Worm (Caenorhabditis elegans) whole organism, young adult: ENCODE results near the gene F22B7.9.
A peak's percentile ranks its signal among the peaks of the same experiment; 100 is the strongest.

Experiments used
- B0019.2 ChIP-seq: fragments of 200-800 bp; sonication (Bioruptor generic); conservative IDR thresholded peaks from 2 replicates; pipeline ENCODE4 v1.3.6; 2022; ENCODE audit warnings: missing genetic modification reagents, missing genetic modification characterization, missing compliant biosample characterization
- B0035.1 ChIP-seq: sonication (generic microtip); optimal IDR thresholded peaks from 2 replicates; lab custom pipeline; 2016; ENCODE audit warnings: missing genetic modification characterization, mild to moderate bottlenecking, missing compliant biosample characterization, missing genotype, missing genetic modification reagents
- F37B4.10 ChIP-seq: fragments of 200-800 bp; sonication (Bioruptor generic); IDR thresholded peaks from 2 replicates; pipeline ENCODE4 v1.3.6; 2022; ENCODE audit warnings: missing genetic modification characterization, missing compliant biosample characterization
- F52B5.7 ChIP-seq: sonication (generic microtip); optimal IDR thresholded peaks from 2 replicates; lab custom pipeline; 2016; ENCODE audit warnings: mild to moderate bottlenecking, missing genetic modification characterization, missing compliant biosample characterization
- T07F8.4 ChIP-seq: sonication (generic microtip); optimal IDR thresholded peaks from 2 replicates; lab custom pipeline; 2016; ENCODE audit warnings: mild to moderate bottlenecking, missing genetic modification characterization, moderate library complexity, missing compliant biosample characterization
- Y67H2A.10 ChIP-seq: fragments of 200-800 bp; sonication (Bioruptor generic); conservative IDR thresholded peaks from 2 replicates; pipeline ENCODE4 v1.3.6; 2022; ENCODE audit warnings: missing genetic modification reagents, missing genetic modification characterization, missing compliant biosample characterization
- Y79H2A.3 ChIP-seq: fragments of 200-800 bp; sonication (Bioruptor generic); conservative IDR thresholded peaks from 2 replicates; pipeline ENCODE4 v1.3.6; 2022; ENCODE audit warnings: missing genetic modification reagents, missing genetic modification characterization, missing compliant biosample characterization
- ama-1 ChIP-seq, 3 experiments: fragments of 150-350 bp in 1 of 3; sonication (generic microtip) in 2 of 3; optimal IDR thresholded peaks; 2 replicates each; lab custom pipeline; 2014 to 2018; ENCODE audit warnings: missing biosample characterization in 2 of 3, missing genetic modification characterization in 2 of 3, missing genetic modification reagents in 2 of 3
- aptf-2 ChIP-seq: fragments of 200-800 bp; sonication (Bioruptor generic); conservative IDR thresholded peaks from 2 replicates; pipeline ENCODE4 v1.3.6; 2022; ENCODE audit warnings: missing genetic modification reagents, missing genetic modification characterization, missing compliant biosample characterization
- attf-5 ChIP-seq: fragments of 200-800 bp; sonication (Bioruptor generic); optimal IDR thresholded peaks from 2 replicates; lab custom pipeline; 2018; ENCODE audit warnings: mild to moderate bottlenecking, missing genetic modification characterization, missing compliant biosample characterization
- ccch-3 ChIP-seq: fragments of 200-800 bp; sonication (Bioruptor generic); optimal IDR thresholded peaks from 2 replicates; lab custom pipeline; 2018; ENCODE audit warnings: mild to moderate bottlenecking, missing genetic modification characterization, missing compliant biosample characterization
- cebp-1 ChIP-seq, 2 experiments: fragments of 200-800 bp in 1 of 2; sonication (Bioruptor generic) in 1 of 2; sonication (generic microtip) in 1 of 2; IDR thresholded peaks in 1 of 2; optimal IDR thresholded peaks in 1 of 2; 2 replicates each; pipeline versions ENCODE4 v1.3.6 to Lab custom; 2017 to 2022; ENCODE audit warnings: missing compliant biosample characterization in 2 of 2, missing genetic modification characterization in 2 of 2, mild to moderate bottlenecking in 1 of 2, missing genetic modification reagents in 1 of 2, moderate library complexity in 1 of 2
- cebp-2 ChIP-seq: fragments of 200-800 bp; sonication (Bioruptor generic); IDR thresholded peaks from 2 replicates; pipeline ENCODE4 v1.3.6; 2022; ENCODE audit warnings: missing genetic modification characterization, missing compliant biosample characterization
- ets-4 ChIP-seq: fragments of 200-800 bp; sonication (Bioruptor generic); optimal IDR thresholded peaks from 2 replicates; lab custom pipeline; 2018; ENCODE audit warnings: mild to moderate bottlenecking, missing genetic modification characterization, missing compliant biosample characterization
- fkh-3 ChIP-seq: sonication (generic microtip); optimal IDR thresholded peaks from 2 replicates; lab custom pipeline; 2016; ENCODE audit warnings: mild to moderate bottlenecking, missing genetic modification characterization, missing compliant biosample characterization
- hlh-12 ChIP-seq: sonication (generic microtip); optimal IDR thresholded peaks from 2 replicates; lab custom pipeline; 2016; ENCODE audit warnings: missing genetic modification characterization, missing compliant biosample characterization
- hlh-26 ChIP-seq: fragments of 200-800 bp; sonication (Bioruptor generic); conservative IDR thresholded peaks from 2 replicates; pipeline ENCODE4 v1.3.6; 2022; ENCODE audit warnings: missing genetic modification reagents, missing genetic modification characterization, missing compliant biosample characterization
- hmg-1.2 ChIP-seq: fragments of 200-800 bp; sonication (Bioruptor generic); IDR thresholded peaks from 2 replicates; pipeline ENCODE4 v1.3.6; 2022; ENCODE audit warnings: missing genetic modification reagents, missing genetic modification characterization, missing compliant biosample characterization
- let-607 ChIP-seq, 2 experiments: fragments of 200-800 bp in 1 of 2; sonication (Bioruptor generic) in 1 of 2; sonication (generic microtip) in 1 of 2; optimal IDR thresholded peaks; 2 replicates each; lab custom pipeline; 2016 to 2018; ENCODE audit warnings: mild to moderate bottlenecking in 2 of 2, missing compliant biosample characterization in 2 of 2, missing genetic modification characterization in 2 of 2, moderate library complexity in 2 of 2, missing genotype in 1 of 2
- lin-26 ChIP-seq: fragments of 200-800 bp; sonication (Bioruptor generic); IDR thresholded peaks from 2 replicates; pipeline ENCODE4 v1.3.6; 2022; ENCODE audit warnings: missing genetic modification reagents, missing genetic modification characterization, missing compliant biosample characterization
- lin-35 ChIP-seq, 3 experiments: fragments of 150-350 bp in 2 of 3; sonication (generic microtip) in 1 of 3; optimal IDR thresholded peaks; 2 replicates each; lab custom pipeline; 2014 to 2018; ENCODE audit warnings: missing biosample characterization in 3 of 3, missing genetic modification characterization in 3 of 3, missing genetic modification reagents in 3 of 3
- lin-40 ChIP-seq: sonication (generic microtip); optimal IDR thresholded peaks from 2 replicates; lab custom pipeline; 2016; ENCODE audit warnings: missing genetic modification characterization, mild to moderate bottlenecking, missing compliant biosample characterization, missing genotype, missing genetic modification reagents
- nfyb-1 ChIP-seq: fragments of 200-800 bp; sonication (Bioruptor generic); IDR thresholded peaks from 2 replicates; pipeline ENCODE4 v1.3.6; 2022; ENCODE audit warnings: missing genetic modification reagents, missing genetic modification characterization, missing compliant biosample characterization
- nhr-120 ChIP-seq: fragments of 200-800 bp; sonication (Bioruptor generic); IDR thresholded peaks from 2 replicates; pipeline ENCODE4 v1.3.6; 2022; ENCODE audit warnings: missing genetic modification characterization, missing compliant biosample characterization
- nhr-27 ChIP-seq: fragments of 200-800 bp; sonication (Bioruptor generic); optimal IDR thresholded peaks from 2 replicates; lab custom pipeline; 2018; ENCODE audit warnings: mild to moderate bottlenecking, missing genetic modification characterization, moderate library complexity, missing compliant biosample characterization
- nhr-80 ChIP-seq: sonication (generic microtip); optimal IDR thresholded peaks from 2 replicates; lab custom pipeline; 2016; ENCODE audit warnings: missing genetic modification characterization, missing compliant biosample characterization
- rec-8 ChIP-seq, 2 experiments: sonication (generic microtip); optimal IDR thresholded peaks; 2 replicates each; lab custom pipeline; 2016; ENCODE audit warnings: mild to moderate bottlenecking in 2 of 2, missing genetic modification characterization in 2 of 2, missing genetic modification reagents in 2 of 2, missing genotype in 2 of 2, missing biosample characterization in 1 of 2, missing compliant biosample characterization in 1 of 2, moderate library complexity in 1 of 2
- repo-1 ChIP-seq: sonication (generic microtip); optimal IDR thresholded peaks from 2 replicates; lab custom pipeline; 2017; ENCODE audit warnings: mild to moderate bottlenecking, missing genetic modification characterization, missing compliant biosample characterization
- snpc-1.1 ChIP-seq: sonication (generic microtip); optimal IDR thresholded peaks from 2 replicates; lab custom pipeline; 2017; ENCODE audit warnings: missing genetic modification characterization, mild to moderate bottlenecking, missing compliant biosample characterization, antibody characterized with exemption, moderate library complexity, missing genotype, missing genetic modification reagents; ENCODE audit not compliant: insufficient read depth
- somi-1 ChIP-seq: fragments of 200-800 bp; sonication (Bioruptor generic); optimal IDR thresholded peaks from 2 replicates; lab custom pipeline; 2018; ENCODE audit warnings: mild to moderate bottlenecking, missing genetic modification characterization, missing compliant biosample characterization
- sptf-2 ChIP-seq: fragments of 200-800 bp; sonication (Bioruptor generic); optimal IDR thresholded peaks from 2 replicates; lab custom pipeline; 2018; ENCODE audit warnings: mild to moderate bottlenecking, missing genetic modification characterization, missing compliant biosample characterization
- tbp1 ChIP-seq: fragments of 200-800 bp; sonication (Bioruptor generic); optimal IDR thresholded peaks from 2 replicates; lab custom pipeline; 2018; ENCODE audit warnings: mild to moderate bottlenecking, missing genetic modification characterization, missing compliant biosample characterization
- unc-130 ChIP-seq: sonication (generic microtip); optimal IDR thresholded peaks from 2 replicates; lab custom pipeline; 2016; ENCODE audit warnings: missing genetic modification reagents, missing genetic modification characterization, missing compliant biosample characterization
- ztf-18 ChIP-seq: sonication (generic microtip); optimal IDR thresholded peaks from 2 replicates; lab custom pipeline; 2016; ENCODE audit warnings: missing genotype, mild to moderate bottlenecking, missing genetic modification characterization, missing compliant biosample characterization
- ztf-25 ChIP-seq: fragments of 200-800 bp; sonication (Bioruptor generic); IDR thresholded peaks from 2 replicates; pipeline ENCODE4 v1.3.6; 2022; ENCODE audit warnings: missing genetic modification reagents, missing genetic modification characterization, missing compliant biosample characterization
- ztf-26 ChIP-seq: sonication (generic microtip); optimal IDR thresholded peaks from 2 replicates; lab custom pipeline; 2017; ENCODE audit warnings: missing genetic modification characterization, missing compliant biosample characterization

Gene F22B7.9

DNA sequence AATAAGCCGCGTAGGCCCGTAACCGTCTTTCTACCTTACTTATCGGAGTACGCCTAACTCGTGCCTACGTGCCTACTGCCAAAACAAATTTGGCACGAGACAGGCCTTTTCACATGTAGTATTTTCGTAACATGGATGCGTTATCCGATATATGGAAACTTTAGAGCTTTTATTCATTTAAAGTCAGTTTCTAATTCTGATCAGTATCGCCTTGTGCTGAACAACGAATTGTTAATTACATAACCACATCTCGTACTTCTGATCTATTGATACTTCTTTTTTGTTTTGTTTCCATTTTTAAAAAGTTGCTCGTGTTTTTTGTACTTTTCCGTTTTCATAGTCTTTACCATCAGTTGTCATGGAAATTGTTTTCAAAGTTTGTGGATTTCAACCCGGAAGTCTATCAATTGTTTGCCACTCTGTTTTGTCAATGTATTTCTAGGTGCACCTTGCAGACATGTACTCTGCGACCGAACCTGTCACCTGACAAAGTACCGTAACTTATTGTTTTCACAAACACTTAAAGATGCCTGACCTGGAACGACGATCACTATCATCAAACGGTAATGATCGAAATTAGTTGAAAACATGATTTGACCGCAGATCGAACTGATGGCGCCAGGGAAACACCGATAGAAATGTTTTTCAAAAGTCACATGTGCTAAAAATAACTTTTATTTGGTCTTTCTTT lies 4.1 kb upstream of the F22B7.9 start:
- TF ChIP-seq nhr-27 (tag; lab: Kevin White, UChicago) (no peak), ama-1 (optimal IDR thresholded peaks at IDR 0.05; lab: Kevin White, UChicago) (peak; percentile 34), ama-1 (GFP tag; optimal IDR thresholded peaks at IDR 0.05; lab: Kevin White, UChicago) (no peak), F37B4.10 (GFP tag; lab: Robert Waterston, UW) (0 out of 2 replicates have a peak, but pooled peaks have one; percentile 62), ets-4 (GFP tag; lab: Kevin White, UChicago) (peak; percentile 41)

ce11 chrIII:8656957-8657356 lies 3.2 kb upstream of the F22B7.9 start:
- TF ChIP-seq sptf-2 (no peak), ztf-25 (GFP tag; lab: Robert Waterston, UW) (no peak), hmg-1.2 (GFP tag; lab: Robert Waterston, UW) (no peak), ztf-18 (tag; lab: Kevin White, UChicago) (no peak), cebp-2 (GFP tag; lab: Robert Waterston, UW) (no peak), let-607 (tag; optimal IDR thresholded peaks at IDR 0.05; lab: Kevin White, UChicago) (peak in 1 of 2 experiments; percentile 20), lin-26 (GFP tag; lab: Robert Waterston, UW) (no peak), tbp1 (GFP tag; lab: Kevin White, UChicago) (peak; percentile 47), hlh-12 (tag; lab: Kevin White, UChicago) (no peak), B0019.2 (no peak), lin-40 (tag; lab: Kevin White, UChicago) (peak; percentile 10), nhr-80 (tag; lab: Kevin White, UChicago) (peak; percentile 76), repo-1 (tag; lab: Kevin White, UChicago) (no peak), attf-5 (GFP tag; lab: Kevin White, UChicago) (no peak), cebp-1 (GFP tag; IDR thresholded peaks at IDR 0.05; lab: Robert Waterston, UW) (no peak), cebp-1 (tag; optimal IDR thresholded peaks at IDR 0.05; lab: Kevin White, UChicago) (peak; percentile 21)

ce11 chrIII:8656055-8656454 lies 2.3 kb upstream of the F22B7.9 start:
- TF ChIP-seq cebp-1 (GFP tag; IDR thresholded peaks at IDR 0.05; lab: Robert Waterston, UW) (no peak), cebp-1 (tag; optimal IDR thresholded peaks at IDR 0.05; lab: Kevin White, UChicago) (peak; percentile 29), ccch-3 (GFP tag; lab: Kevin White, UChicago) (no peak)
- TF ChIP-seq, all 124 proteins: peak for 1

DNA sequence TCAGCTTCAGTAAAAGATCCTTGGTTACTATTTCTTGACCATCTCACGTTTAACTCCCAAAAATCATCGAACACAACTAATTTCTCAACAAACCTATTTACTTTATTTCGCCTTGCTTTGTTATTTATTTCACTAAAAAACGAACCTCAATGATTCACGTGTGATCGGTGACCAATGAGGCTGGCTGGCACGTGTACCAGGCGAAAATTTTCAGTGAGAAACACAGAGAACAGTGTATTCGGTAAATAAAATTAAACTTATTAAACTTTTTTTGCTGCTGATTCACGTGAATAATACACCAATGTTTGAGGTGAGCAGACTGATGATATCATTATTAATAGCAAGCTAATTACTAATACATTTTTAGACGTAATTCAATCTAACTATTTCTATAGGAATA lies 1.7 kb upstream of the F22B7.9 start:
- TF ChIP-seq T07F8.4, result no peak
- TF ChIP-seq ztf-26 (tag; lab: Kevin White, UChicago), result peak; percentile 14
- TF ChIP-seq, all 124 proteins: peak for 1

ce11 chrIII:8654400-8654980 lies 765 bp upstream of the F22B7.9 start:
- TF ChIP-seq somi-1 (GFP tag; lab: Kevin White, UChicago) (peak; percentile 33), attf-5 (GFP tag; lab: Kevin White, UChicago) (no peak)
- TF ChIP-seq, all 124 proteins: peak for 1

DNA sequence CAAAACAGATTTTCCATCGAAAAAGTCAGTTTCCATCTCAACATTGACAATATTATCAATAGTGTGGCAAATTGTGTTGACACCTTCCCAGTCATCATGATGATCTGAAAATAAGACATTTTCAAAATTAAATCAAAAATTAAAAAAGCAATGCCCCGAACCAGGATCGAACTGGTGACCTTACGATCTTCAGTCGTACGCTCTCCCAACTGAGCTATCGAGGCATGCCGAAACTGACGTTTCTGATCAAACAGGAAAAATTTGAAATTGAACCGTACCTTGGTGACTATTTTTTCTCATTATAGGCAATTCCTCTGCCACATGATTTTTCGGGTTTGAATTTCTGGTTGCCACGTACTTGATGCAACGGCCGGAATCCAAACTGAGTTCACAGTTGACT lies 268 bp downstream of the F22B7.9 start:
- no peak for TF ChIP-seq nhr-120 (GFP tag; lab: Robert Waterston, UW)
- TF ChIP-seq B0035.1 (tag; lab: Kevin White, UChicago), result no peak
- TF ChIP-seq T07F8.4, result no peak
- no peak for TF ChIP-seq Y79H2A.3
- TF ChIP-seq aptf-2 (GFP tag; lab: Robert Waterston, UW), result no peak
- TF ChIP-seq Y67H2A.10, result no peak
- no peak for TF ChIP-seq snpc-1.1 (tag; lab: Kevin White, UChicago)
- TF ChIP-seq lin-35 (GFP tag; optimal IDR thresholded peaks at IDR 0.05; lab: Kevin White, UChicago), result no peak
- no peak for TF ChIP-seq F52B5.7
- peak; percentile 60; the same call in 1 of the 2 replicates for TF ChIP-seq nfyb-1 (GFP tag; lab: Robert Waterston, UW)
- no peak for TF ChIP-seq unc-130 (GFP tag; lab: Kevin White, UChicago)
- TF ChIP-seq rec-8 (tag; optimal IDR thresholded peaks at IDR 0.05; lab: Kevin White, UChicago), result peak in 1 of 2 experiments; percentile 25
- TF ChIP-seq fkh-3, result no peak
- TF ChIP-seq hlh-26 (GFP tag; lab: Robert Waterston, UW), result no peak
- TF ChIP-seq sptf-2, result no peak
